Worm (Caenorhabditis elegans) whole organism, early embryonic: ENCODE results near the gene ncl-1.

Experiments
- ama-1 ChIP-seq: fragments of 150-350 bp; optimal IDR thresholded peaks from 2 replicates; lab custom pipeline; 2014
- pes-1 ChIP-seq: fragments of 200-800 bp; sonication (Bioruptor generic); IDR thresholded peaks from 2 replicates; pipeline ENCODE4 v1.3.6; 2022; ENCODE audit warnings: missing genetic modification reagents, missing genetic modification characterization, missing compliant biosample characterization
- tbx-11 ChIP-seq: fragments of 200-800 bp; sonication (Bioruptor generic); IDR thresholded peaks from 2 replicates; pipeline ENCODE4 v1.3.6; 2022; ENCODE audit warnings: missing genetic modification characterization, missing compliant biosample characterization
- tra-4 ChIP-seq: sonication (generic microtip); optimal IDR thresholded peaks from 2 replicates; lab custom pipeline; 2017; ENCODE audit warnings: missing genetic modification characterization, missing compliant biosample characterization

DNA sequence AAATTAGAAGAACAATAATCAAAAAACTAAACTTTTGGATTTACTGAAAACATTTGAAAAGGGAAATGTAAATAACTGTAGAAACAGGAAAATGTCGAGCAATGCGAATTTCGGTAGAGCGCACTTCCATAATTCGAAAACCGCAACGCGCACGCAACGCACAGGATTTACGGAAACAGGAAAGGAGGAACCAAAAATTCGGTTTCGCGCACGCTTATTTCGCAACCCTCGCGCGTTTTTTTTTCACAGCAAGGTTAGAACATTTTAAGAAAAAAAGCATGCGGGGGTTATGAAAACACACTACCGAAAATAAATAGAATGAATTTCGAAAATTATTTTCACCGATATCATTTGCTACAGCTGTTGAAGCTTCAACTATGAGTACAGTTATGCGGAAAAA is 8.0 kb upstream of the ncl-1 start:
- TF ChIP-seq tbx-11 (GFP tag; lab: Robert Waterston, UW) = no peak
- no peak for TF ChIP-seq ama-1 (lab: Kevin White, UChicago)
- TF ChIP-seq tra-4 = no peak
- TF ChIP-seq pes-1 = no peak
